Worm (Caenorhabditis elegans): ENCODE results near the gene F08F1.4.

F08F1.4 gene

ce11 chrX:8463085-8463645 is 49.9 kb downstream of the F08F1.4 start, which contains the start of gene F16F9.4:
Gene F16F9.4 (minus strand): TSS chrX:8463360.
- no peak for TF ChIP-seq aly-1 (tag; optimal IDR thresholded peaks at IDR 0.05)
- no peak for TF ChIP-seq ceh-36 (tag; optimal IDR thresholded peaks at IDR 0.05)
- TF ChIP-seq tbx-37 (GFP tag; conservative IDR thresholded peaks at IDR 0.05), result no peak
- TF ChIP-seq ceh-13 (GFP tag; optimal IDR thresholded peaks at IDR 0.05), result no peak
- no peak for TF ChIP-seq flt-1 (GFP tag; IDR thresholded peaks at IDR 0.05)
- TF ChIP-seq ets-7 (tag; optimal IDR thresholded peaks at IDR 0.05), result no peak
- TF ChIP-seq hmbx-1 (tag; optimal IDR thresholded peaks at IDR 0.05), result no peak
- TF ChIP-seq hnd-1 (tag; optimal IDR thresholded peaks at IDR 0.05), result no peak
- TF ChIP-seq tra-4 (tag; optimal IDR thresholded peaks at IDR 0.05), result no peak
- TF ChIP-seq ama-1 (optimal IDR thresholded peaks at IDR 0.05), result no peak
- TF ChIP-seq B0310.2 (tag; optimal IDR thresholded peaks at IDR 0.05), result no peak
- no peak for TF ChIP-seq sea-1 (GFP tag; conservative IDR thresholded peaks at IDR 0.05)
- TF ChIP-seq hmg-4 (GFP tag; optimal IDR thresholded peaks at IDR 0.05), result no peak
- no peak for TF ChIP-seq scrt-1 (GFP tag; IDR thresholded peaks at IDR 0.05)
- TF ChIP-seq pes-1 (GFP tag; IDR thresholded peaks at IDR 0.05), result no peak
- no peak for TF ChIP-seq tbx-11 (GFP tag; IDR thresholded peaks at IDR 0.05)
- no peak for TF ChIP-seq F13C5.2 (tag; optimal IDR thresholded peaks at IDR 0.05)

All from whole organism, early embryonic.